Worm (Caenorhabditis elegans) whole organism, L4 larva: ENCODE results near the gene T28C12.15.

ENCODE experiments used
- F10B5.3 ChIP-seq: sonication (generic microtip); optimal IDR thresholded peaks from 2 replicates; lab custom pipeline; 2016; ENCODE audit warnings: mild to moderate bottlenecking, missing genetic modification characterization, missing compliant biosample characterization
- F26F4.8 ChIP-seq: fragments of 200-800 bp; sonication (Bioruptor generic); conservative IDR thresholded peaks from 2 replicates; pipeline ENCODE4 v1.3.6; 2022; ENCODE audit warnings: missing genetic modification characterization, missing compliant biosample characterization
- Y105C5A.15 ChIP-seq: fragments of 200-800 bp; sonication (Bioruptor generic); IDR thresholded peaks from 2 replicates; pipeline ENCODE4 v1.3.6; 2022; ENCODE audit warnings: missing genetic modification characterization, missing compliant biosample characterization
- Y48G9A.11 ChIP-seq: fragments of 200-800 bp; sonication (Bioruptor generic); IDR thresholded peaks from 2 replicates; pipeline ENCODE4 v1.3.6; 2022; ENCODE audit warnings: missing genetic modification reagents, missing genetic modification characterization, missing compliant biosample characterization
- Y5F2A.4 ChIP-seq: fragments of 200-800 bp; sonication (Bioruptor generic); optimal IDR thresholded peaks from 2 replicates; lab custom pipeline; 2018; ENCODE audit warnings: mild to moderate bottlenecking, missing genetic modification characterization, missing compliant biosample characterization
- ZK546.5 ChIP-seq, 2 experiments: sonication (generic microtip); optimal IDR thresholded peaks; 2 replicates each; lab custom pipeline; 2017; ENCODE audit warnings: missing biosample characterization in 2 of 2, missing genetic modification characterization in 2 of 2
- ceh-20 ChIP-seq: fragments of 200-800 bp; sonication (Bioruptor generic); IDR thresholded peaks from 2 replicates; pipeline ENCODE4 v1.3.6; 2022; ENCODE audit warnings: missing genetic modification reagents, missing genetic modification characterization, missing compliant biosample characterization
- ceh-28 ChIP-seq: fragments of 150-350 bp; optimal IDR thresholded peaks from 2 replicates; lab custom pipeline; 2014; ENCODE audit warnings: missing biosample characterization, missing genetic modification reagents, missing genetic modification characterization
- ceh-32 ChIP-seq: sonication (generic microtip); optimal IDR thresholded peaks from 2 replicates; lab custom pipeline; 2016; ENCODE audit warnings: mild to moderate bottlenecking, missing genetic modification characterization, missing compliant biosample characterization; ENCODE audit not compliant: poor library complexity
- ceh-62 ChIP-seq: sonication (generic microtip); optimal IDR thresholded peaks from 2 replicates; lab custom pipeline; 2017; ENCODE audit warnings: missing biosample characterization, missing genetic modification characterization
- daf-19 ChIP-seq: fragments of 200-800 bp; sonication (Bioruptor generic); conservative IDR thresholded peaks from 2 replicates; pipeline ENCODE4 v1.3.6; 2022; ENCODE audit warnings: missing genetic modification characterization, missing compliant biosample characterization
- daf-8 ChIP-seq: fragments of 200-800 bp; sonication (Bioruptor generic); IDR thresholded peaks from 2 replicates; pipeline ENCODE4 v1.3.6; 2022; ENCODE audit warnings: missing genetic modification characterization, missing compliant biosample characterization
- dmd-8 ChIP-seq: fragments of 200-800 bp; sonication (Bioruptor generic); IDR thresholded peaks from 2 replicates; pipeline ENCODE4 v1.3.6; 2022; ENCODE audit warnings: missing genetic modification characterization, missing compliant biosample characterization
- duxl-1 ChIP-seq: sonication (generic microtip); optimal IDR thresholded peaks from 2 replicates; lab custom pipeline; 2016; ENCODE audit warnings: mild to moderate bottlenecking, missing genetic modification characterization, moderate library complexity, missing compliant biosample characterization; ENCODE audit not compliant: poor library complexity
- egl-27 ChIP-seq: sonication (generic microtip); optimal IDR thresholded peaks from 3 replicates; lab custom pipeline; 2017; ENCODE audit warnings: missing biosample characterization, missing genetic modification reagents, missing genetic modification characterization
- fkh-10 ChIP-seq: fragments of 150-350 bp; optimal IDR thresholded peaks from 2 replicates; lab custom pipeline; 2014; ENCODE audit warnings: missing biosample characterization, missing genetic modification reagents, missing genetic modification characterization
- fos-1 ChIP-seq: fragments of 150-350 bp; optimal IDR thresholded peaks from 2 replicates; lab custom pipeline; 2014; ENCODE audit warnings: missing biosample characterization, missing genetic modification characterization
- lim-7 ChIP-seq: fragments of 200-800 bp; sonication (Bioruptor generic); IDR thresholded peaks from 2 replicates; pipeline ENCODE4 v1.3.6; 2022; ENCODE audit warnings: missing genetic modification characterization, missing compliant biosample characterization
- lin-13 ChIP-seq: fragments of 150-350 bp; optimal IDR thresholded peaks from 2 replicates; lab custom pipeline; 2014; ENCODE audit warnings: missing biosample characterization, missing genetic modification reagents, missing genetic modification characterization
- lin-15B ChIP-seq: fragments of 150-350 bp; sonication (generic microtip); optimal IDR thresholded peaks from 3 replicates; lab custom pipeline; 2014; ENCODE audit warnings: missing biosample characterization, missing genetic modification characterization
- lin-39 ChIP-seq: fragments of 150-350 bp; optimal IDR thresholded peaks from 2 replicates; lab custom pipeline; 2014; ENCODE audit warnings: missing biosample characterization, missing genetic modification reagents, missing genetic modification characterization
- lir-3 ChIP-seq: sonication (generic microtip); optimal IDR thresholded peaks from 2 replicates; lab custom pipeline; 2016; ENCODE audit warnings: mild to moderate bottlenecking, missing genetic modification characterization, missing compliant biosample characterization
- madf-9 ChIP-seq: fragments of 200-800 bp; sonication (Bioruptor generic); conservative IDR thresholded peaks from 2 replicates; pipeline ENCODE4 v1.3.6; 2022; ENCODE audit warnings: missing genetic modification reagents, missing genetic modification characterization, missing compliant biosample characterization
- nhr-102 ChIP-seq: sonication (generic microtip); optimal IDR thresholded peaks from 2 replicates; lab custom pipeline; 2016; ENCODE audit warnings: mild to moderate bottlenecking, missing genetic modification characterization, moderate library complexity, missing compliant biosample characterization
- nhr-111 ChIP-seq: fragments of 200-800 bp; sonication (Bioruptor generic); optimal IDR thresholded peaks from 2 replicates; lab custom pipeline; 2018; ENCODE audit warnings: mild to moderate bottlenecking, missing genetic modification characterization, missing compliant biosample characterization
- nhr-41 ChIP-seq: fragments of 200-800 bp; sonication (Bioruptor generic); IDR thresholded peaks from 2 replicates; pipeline ENCODE4 v1.3.6; 2022; ENCODE audit warnings: missing genetic modification reagents, missing genetic modification characterization, missing compliant biosample characterization
- nhr-42 ChIP-seq: fragments of 200-800 bp; sonication (Bioruptor generic); IDR thresholded peaks from 2 replicates; pipeline ENCODE4 v1.3.6; 2022; ENCODE audit warnings: missing genetic modification characterization, missing compliant biosample characterization
- pha-4 ChIP-seq, 2 experiments: fragments of 150-350 bp in 1 of 2; fragments of 200-800 bp in 1 of 2; sonication (Bioruptor generic) in 1 of 2; IDR thresholded peaks in 1 of 2; optimal IDR thresholded peaks in 1 of 2; 2 replicates each; pipeline versions ENCODE4 v1.3.6 to Lab custom; 2014 to 2022; ENCODE audit warnings: missing genetic modification characterization in 2 of 2, missing genetic modification reagents in 2 of 2, missing biosample characterization in 1 of 2, missing compliant biosample characterization in 1 of 2
- rbr-2 ChIP-seq: sonication (generic microtip); optimal IDR thresholded peaks from 2 replicates; lab custom pipeline; 2016; ENCODE audit warnings: missing genotype, missing genetic modification characterization, missing compliant biosample characterization
- sdz-12 ChIP-seq: fragments of 200-800 bp; sonication (Bioruptor generic); optimal IDR thresholded peaks from 2 replicates; lab custom pipeline; 2018; ENCODE audit warnings: mild to moderate bottlenecking, missing genetic modification characterization, missing compliant biosample characterization
- set-16 ChIP-seq: fragments of 200-800 bp; sonication (Bioruptor generic); IDR thresholded peaks from 2 replicates; pipeline ENCODE4 v1.3.6; 2022; ENCODE audit warnings: missing genetic modification reagents, missing genetic modification characterization, missing compliant biosample characterization
- skn-1 ChIP-seq: fragments of 150-350 bp; optimal IDR thresholded peaks from 2 replicates; lab custom pipeline; 2014; ENCODE audit warnings: missing biosample characterization, missing genetic modification characterization
- tra-1 ChIP-seq: fragments of 200-800 bp; sonication (Bioruptor generic); IDR thresholded peaks from 2 replicates; pipeline ENCODE4 v1.3.6; 2022; ENCODE audit warnings: missing genetic modification reagents, missing genetic modification characterization, missing compliant biosample characterization
- unc-130 ChIP-seq: sonication (generic microtip); optimal IDR thresholded peaks from 2 replicates; lab custom pipeline; 2016; ENCODE audit warnings: missing genetic modification reagents, missing genetic modification characterization, missing compliant biosample characterization
- unc-62 ChIP-seq, 3 experiments: fragments of 150-350 bp in 1 of 3; sonication (generic microtip); optimal IDR thresholded peaks in 2 of 3; peaks in 1 of 3; 1 replicate in 1 of 3; 2 replicates in 2 of 3; lab custom pipeline; 2014 to 2017; ENCODE audit warnings: missing biosample characterization in 3 of 3, missing genetic modification characterization in 3 of 3, missing genetic modification reagents in 3 of 3, missing genotype in 1 of 3
- vab-7 ChIP-seq: fragments of 200-800 bp; sonication (Bioruptor generic); IDR thresholded peaks from 2 replicates; pipeline ENCODE4 v1.3.6; 2022; ENCODE audit warnings: missing genetic modification reagents, missing genetic modification characterization, missing compliant biosample characterization
- zfp-2 ChIP-seq: sonication (generic microtip); optimal IDR thresholded peaks from 2 replicates; lab custom pipeline; 2016; ENCODE audit warnings: mild to moderate bottlenecking, missing genetic modification characterization, missing compliant biosample characterization
- zip-11 ChIP-seq: fragments of 200-800 bp; sonication (Bioruptor generic); IDR thresholded peaks from 2 replicates; pipeline ENCODE4 v1.3.6; 2022; ENCODE audit warnings: missing genetic modification characterization, missing compliant biosample characterization
- ztf-7 ChIP-seq: fragments of 150-350 bp; optimal IDR thresholded peaks from 2 replicates; lab custom pipeline; 2014; ENCODE audit warnings: missing biosample characterization, missing genetic modification characterization

T28C12.15 gene

ce11 chrV:6335226-6335625 lies 13.6 kb upstream of the T28C12.15 start (continued):
- TF ChIP-seq dmd-8 (peak; percentile 98), lin-15B (tag; lab: Kevin White, UChicago) (no peak), lin-13 (peak; percentile 13), daf-19 (peak; percentile 84), pha-4 (GFP tag; IDR thresholded peaks at IDR 0.05; lab: Robert Waterston, UW) (peak; percentile 85), pha-4 (tag; optimal IDR thresholded peaks at IDR 0.05; lab: Kevin White, UChicago) (no peak), duxl-1 (tag; lab: Kevin White, UChicago) (peak; percentile 41), zfp-2 (tag; lab: Kevin White, UChicago) (no peak), lim-7 (GFP tag; lab: Robert Waterston, UW) (peak; percentile 96), nhr-41 (GFP tag; lab: Robert Waterston, UW) (peak; percentile 77; the same call in 1 of the 2 replicates), nhr-42 (GFP tag; lab: Robert Waterston, UW) (0 out of 2 replicates have a peak, but pooled peaks have one; percentile 43), fos-1 (tag; lab: Kevin White, UChicago) (no peak), Y5F2A.4 (GFP tag; lab: Kevin White, UChicago) (peak; percentile 54), lir-3 (tag; lab: Kevin White, UChicago) (peak; percentile 48)
- TF ChIP-seq, all 104 proteins: peak for 38

DNA sequence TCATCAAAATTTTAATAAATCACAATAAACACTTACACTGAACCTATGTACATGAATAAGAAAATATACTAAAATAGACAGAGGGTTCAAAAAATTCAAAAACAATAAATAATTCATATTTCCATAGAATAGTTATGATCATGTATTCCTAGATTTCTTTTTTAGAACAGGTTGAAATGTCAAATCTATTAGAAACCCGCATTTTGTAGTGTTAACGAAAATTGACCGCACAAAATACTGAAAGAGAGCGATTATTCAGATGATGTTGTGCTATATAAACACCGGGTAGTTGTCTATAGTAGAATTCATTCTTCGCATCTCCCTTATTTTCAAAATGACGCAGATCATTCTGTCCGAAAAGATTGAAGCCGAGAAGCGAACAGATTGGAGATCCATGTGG lies 10.0 kb upstream of the T28C12.15 start, which contains the start of gene T28C12.1:
Gene T28C12.1, plus strand, starts transcription at position 301 of the 400 bp plus-strand sequence.
- TF ChIP-seq ceh-62 (tag; lab: Kevin White, UChicago) (no peak), sdz-12 (no peak), nhr-111 (GFP tag; lab: Kevin White, UChicago) (no peak), unc-62 (GFP tag; optimal IDR thresholded peaks at IDR 0.05 in 1 of 2; lab: Kevin White, UChicago) (no peak), unc-62 (tag; optimal IDR thresholded peaks at IDR 0.05; lab: Kevin White, UChicago) (no peak), set-16 (GFP tag; lab: Robert Waterston, UW) (no peak), madf-9 (GFP tag; lab: Robert Waterston, UW) (no peak), duxl-1 (tag; lab: Kevin White, UChicago) (no peak), Y48G9A.11 (GFP tag; lab: Robert Waterston, UW) (no peak), ZK546.5 (tag; optimal IDR thresholded peaks at IDR 0.05; lab: Kevin White, UChicago) (no peak), fkh-10 (GFP tag; lab: Kevin White, UChicago) (no peak), F10B5.3 (tag; lab: Kevin White, UChicago) (no peak), vab-7 (GFP tag; lab: Robert Waterston, UW) (no peak), daf-8 (GFP tag; lab: Robert Waterston, UW) (no peak), F26F4.8 (GFP tag; lab: Robert Waterston, UW) (no peak), lin-15B (tag; lab: Kevin White, UChicago) (no peak)

DNA sequence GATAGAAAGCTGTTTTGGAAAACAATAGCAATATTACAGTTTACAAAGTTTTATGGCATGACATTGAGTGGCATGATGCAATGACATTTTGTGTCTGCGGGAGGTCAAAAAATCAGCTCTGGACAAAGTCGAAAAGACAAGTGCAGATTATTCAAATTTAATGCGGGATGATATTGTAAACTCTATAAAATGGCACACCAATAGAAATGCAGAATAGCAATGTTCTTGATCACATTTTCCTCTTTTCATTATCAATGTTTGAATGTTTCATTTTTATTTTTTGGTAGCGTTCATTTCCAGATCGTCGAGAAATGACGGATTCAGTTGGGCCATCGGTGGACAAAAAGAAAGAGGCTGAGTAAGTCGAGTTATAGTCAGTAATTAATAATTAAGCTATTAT lies 7.3 kb upstream of the T28C12.15 start, which contains the start of gene T28C12.2:
Gene T28C12.2, plus strand, starts transcription at position 301 of the 400 bp plus-strand sequence.
- TF ChIP-seq nhr-111 (GFP tag; lab: Kevin White, UChicago) (no peak), unc-130 (GFP tag; lab: Kevin White, UChicago) (no peak), Y48G9A.11 (GFP tag; lab: Robert Waterston, UW) (no peak), zip-11 (GFP tag; lab: Robert Waterston, UW) (no peak), Y105C5A.15 (no peak), tra-1 (GFP tag; lab: Robert Waterston, UW) (no peak), lin-39 (tag; lab: Kevin White, UChicago) (no peak), skn-1 (no peak), ZK546.5 (tag; optimal IDR thresholded peaks at IDR 0.05; lab: Kevin White, UChicago) (no peak), nhr-102 (no peak), ztf-7 (tag; lab: Kevin White, UChicago) (no peak), ceh-20 (GFP tag; lab: Robert Waterston, UW) (no peak), ceh-28 (tag; lab: Kevin White, UChicago) (no peak), egl-27 (tag; lab: Kevin White, UChicago) (no peak), Y5F2A.4 (GFP tag; lab: Kevin White, UChicago) (no peak), ceh-32 (no peak), rbr-2 (tag; lab: Kevin White, UChicago) (no peak)
